Fruit fly (Drosophila melanogaster): ENCODE results near the gene omd.

The omd gene

dm6 chr3R:13713984-13714532, 27.0 kb upstream of the omd start (continued):
- TF ChIP-seq CG8319 (GFP tag; optimal IDR thresholded peaks at IDR 0.05), result no peak
- no peak for TF ChIP-seq svp (GFP tag)
- no peak for TF ChIP-seq CG6276 (GFP tag; optimal IDR thresholded peaks at IDR 0.05)
- TF ChIP-seq CG10669 (GFP tag; optimal IDR thresholded peaks at IDR 0.05), result peak; percentile 36
- no peak for TF ChIP-seq Sox14 (GFP tag; optimal IDR thresholded peaks at IDR 0.05)
- no peak for TF ChIP-seq CG16779 (tag; optimal IDR thresholded peaks at IDR 0.05)
- peak; percentile 21 for TF ChIP-seq esn (GFP tag; optimal IDR thresholded peaks at IDR 0.05)
- TF ChIP-seq CG1621 (tag; optimal IDR thresholded peaks at IDR 0.05), result peak; percentile 23
- no peak for TF ChIP-seq Blimp-1 (GFP tag; optimal IDR thresholded peaks at IDR 0.05)
- no peak for TF ChIP-seq spab (GFP tag; optimal IDR thresholded peaks at IDR 0.05)
- TF ChIP-seq Ets96B (tag; optimal IDR thresholded peaks at IDR 0.05), result no peak
- peak; percentile 52 for TF ChIP-seq Gug (GFP tag; IDR thresholded peaks at IDR 0.05)
- TF ChIP-seq CG6854 (GFP tag; optimal IDR thresholded peaks at IDR 0.05), result no peak
- peak in 1 of 2 experiments; percentile 53 for TF ChIP-seq salr (GFP tag; optimal IDR thresholded peaks at IDR 0.05)
- TF ChIP-seq CG15336 (GFP tag; IDR thresholded peaks at IDR 0.05), result no peak
- peak; percentile 41 for TF ChIP-seq CG7368 (GFP tag; optimal IDR thresholded peaks at IDR 0.05)
- no peak for TF ChIP-seq Ets21C (GFP tag; optimal IDR thresholded peaks at IDR 0.05)
- no peak for TF ChIP-seq CG31627 (GFP tag; optimal IDR thresholded peaks at IDR 0.05)
- peak; percentile 32 for TF ChIP-seq dsx (GFP tag; optimal IDR thresholded peaks at IDR 0.05; ENCODE audit: poor library complexity, severe bottlenecking)
- TF ChIP-seq CG11294 (GFP tag; IDR thresholded peaks at IDR 0.05), result no peak
- no peak for TF ChIP-seq ss (GFP tag; optimal IDR thresholded peaks at IDR 0.05)
- no peak for TF ChIP-seq Hr4 (GFP tag; optimal IDR thresholded peaks at IDR 0.05)
- TF ChIP-seq cyc (GFP tag; optimal IDR thresholded peaks at IDR 0.05), result peak; percentile 9
- TF ChIP-seq fd59A (GFP tag; optimal IDR thresholded peaks at IDR 0.05), result peak; percentile 19
- peak; percentile 15 for TF ChIP-seq CG6792 (GFP tag; optimal IDR thresholded peaks at IDR 0.05)
- no peak for TF ChIP-seq net (GFP tag; optimal IDR thresholded peaks at IDR 0.05)
- TF ChIP-seq CG8119 (GFP tag; IDR thresholded peaks at IDR 0.05), result no peak
- no peak for TF ChIP-seq Smox (GFP tag; optimal IDR thresholded peaks at IDR 0.05)

dm6 chr3R:13713541-13713940, 26.5 kb upstream of the omd start:
- TF ChIP-seq lz (GFP tag; optimal IDR thresholded peaks at IDR 0.05), result no peak
- peak; percentile 31; the same call in 1 of the 2 replicates for TF ChIP-seq CG11294 (GFP tag; IDR thresholded peaks at IDR 0.05)
- peak; percentile 33 for TF ChIP-seq CG6792 (GFP tag; optimal IDR thresholded peaks at IDR 0.05)
- no peak for TF ChIP-seq CG8319 (GFP tag; optimal IDR thresholded peaks at IDR 0.05)
- TF ChIP-seq salr (GFP tag; optimal IDR thresholded peaks at IDR 0.05), result peak in 1 of 2 experiments; percentile 44
- TF ChIP-seq CG4318 (GFP tag; optimal IDR thresholded peaks at IDR 0.05), result peak; percentile 59
- TF ChIP-seq CG6854 (GFP tag; optimal IDR thresholded peaks at IDR 0.05), result no peak
- TF ChIP-seq CG10669 (GFP tag; optimal IDR thresholded peaks at IDR 0.05), result peak; percentile 46
- peak; percentile 32 for TF ChIP-seq acj6 (GFP tag; optimal IDR thresholded peaks at IDR 0.05)
- TF ChIP-seq CG34406 (GFP tag; optimal IDR thresholded peaks at IDR 0.05), result peak; percentile 52
- no peak for TF ChIP-seq Sox15 (GFP tag; optimal IDR thresholded peaks at IDR 0.05)
- peak; percentile 48 for TF ChIP-seq CG3919 (GFP tag; optimal IDR thresholded peaks at IDR 0.05)
- peak; percentile 48 for TF ChIP-seq CG10631 (GFP tag; optimal IDR thresholded peaks at IDR 0.05)
- TF ChIP-seq Eip78C (GFP tag), result peak; percentile 74
- TF ChIP-seq svp (GFP tag), result no peak
- peak; percentile 64; the same call in 2 of the 3 replicates for TF ChIP-seq eg (GFP tag; IDR thresholded peaks at IDR 0.05)
- TF ChIP-seq pdm3 (GFP tag; optimal IDR thresholded peaks at IDR 0.05), result peak; percentile 40
- TF ChIP-seq CG7368 (GFP tag; optimal IDR thresholded peaks at IDR 0.05), result no peak
- peak; percentile 57 for TF ChIP-seq achi (GFP tag; optimal IDR thresholded peaks at IDR 0.05)
- no peak for TF ChIP-seq Eip75B (GFP tag; optimal IDR thresholded peaks at IDR 0.05)
- no peak for TF ChIP-seq CG1621 (tag; optimal IDR thresholded peaks at IDR 0.05)
- TF ChIP-seq dsx (GFP tag; optimal IDR thresholded peaks at IDR 0.05; ENCODE audit: poor library complexity, severe bottlenecking), result peak; percentile 52
- no peak for TF ChIP-seq CG31627 (GFP tag; optimal IDR thresholded peaks at IDR 0.05)
- TF ChIP-seq CG6163 (GFP tag; IDR thresholded peaks at IDR 0.05), result peak; percentile 38; the same call in 1 of the 3 replicates
- peak; percentile 79 for TF ChIP-seq CG8119 (GFP tag; IDR thresholded peaks at IDR 0.05)
- TF ChIP-seq dac (GFP tag; optimal IDR thresholded peaks at IDR 0.05), result no peak
- no peak for TF ChIP-seq Ets21C (GFP tag; optimal IDR thresholded peaks at IDR 0.05)
- no peak for TF ChIP-seq Blimp-1 (GFP tag; optimal IDR thresholded peaks at IDR 0.05)
- TF ChIP-seq CG6808 (GFP tag; optimal IDR thresholded peaks at IDR 0.05), result peak; percentile 49
- TF ChIP-seq fd59A (GFP tag; optimal IDR thresholded peaks at IDR 0.05), result no peak
- peak; percentile 60 for TF ChIP-seq CG8632 (GFP tag; optimal IDR thresholded peaks at IDR 0.05)
- no peak for TF ChIP-seq Hr38 (GFP tag; optimal IDR thresholded peaks at IDR 0.05)
- peak; percentile 53 for TF ChIP-seq CG6276 (GFP tag; optimal IDR thresholded peaks at IDR 0.05)
- peak; percentile 62 for TF ChIP-seq Gug (GFP tag; IDR thresholded peaks at IDR 0.05)
- peak; percentile 5 for TF ChIP-seq CG11762 (GFP tag; optimal IDR thresholded peaks at IDR 0.05; ENCODE audit: insufficient read depth)
- peak; percentile 60 for TF ChIP-seq OdsH (GFP tag; optimal IDR thresholded peaks at IDR 0.05)

All from whole organism, prepupa.